Fruit fly (Drosophila melanogaster): Measurements from ENCODE around the gene Droj2.

Droj2 gene

dm6 chr3R:13374913-13375312, 7.0 kb upstream of the Droj2 start:
- no peak for TF ChIP-seq noc (tag; optimal IDR thresholded peaks at IDR 0.05)

dm6 chr3R:13379675-13380074, 2.2 kb upstream of the Droj2 start, which contains the start of the genes CG9813 and CG8870:
CG9813 (minus strand) TSS chr3R:13379775.
CG8870 (plus strand) TSS chr3R:13379842.
- TF ChIP-seq noc (tag; optimal IDR thresholded peaks at IDR 0.05), result no peak

dm6 chr3R:13382656-13383142, 793 bp downstream of the Droj2 start:
- peak; percentile 1 for TF ChIP-seq noc (tag; optimal IDR thresholded peaks at IDR 0.05)

- no peak for TF ChIP-seq noc (tag; optimal IDR thresholded peaks at IDR 0.05)
Observed at dm6 chr3R:13385105-13385504, 3.2 kb downstream of the Droj2 start.

dm6 chr3R:13388160-13388870, 6.4 kb downstream of the Droj2 start, which contains the start of gene CG9799:
CG9799 (minus strand) TSS chr3R:13388709.
- no peak for TF ChIP-seq noc (tag; optimal IDR thresholded peaks at IDR 0.05)

dm6 chr3R:13390490-13390889, 8.6 kb downstream of the Droj2 start:
- no peak for TF ChIP-seq noc (tag; optimal IDR thresholded peaks at IDR 0.05)

dm6 chr3R:13393009-13393408, 11.1 kb downstream of the Droj2 start:
- TF ChIP-seq noc (tag; optimal IDR thresholded peaks at IDR 0.05), result no peak

dm6 chr3R:13395133-13395532, 13.2 kb downstream of the Droj2 start, which contains the start of gene CCHa2:
CCHa2 (minus strand) TSS chr3R:13395197.
- TF ChIP-seq noc (tag; optimal IDR thresholded peaks at IDR 0.05), result no peak

- no peak for TF ChIP-seq noc (tag; optimal IDR thresholded peaks at IDR 0.05)
Observed at dm6 chr3R:13397040-13397439, 15.1 kb downstream of the Droj2 start, which contains the start of gene CG14374. CG14374 (minus strand) TSS chr3R:13397140.

- TF ChIP-seq noc (tag; optimal IDR thresholded peaks at IDR 0.05), result no peak
Observed at dm6 chr3R:13397535-13397934, 15.6 kb downstream of the Droj2 start, which contains the start of gene CG14377. CG14377 (plus strand) TSS chr3R:13397835.

- peak; percentile 94 for TF ChIP-seq noc (tag; optimal IDR thresholded peaks at IDR 0.05)
Observed at dm6 chr3R:13400902-13401721, 19.2 kb downstream of the Droj2 start.

- no peak for TF ChIP-seq noc (tag; optimal IDR thresholded peaks at IDR 0.05)
Observed at dm6 chr3R:13401722-13402296, 19.9 kb downstream of the Droj2 start, which contains the start of gene GILT1. GILT1 (minus strand) TSS chr3R:13401862.

dm6 chr3R:13403032-13403459, 21.1 kb downstream of the Droj2 start, which contains the start of gene Dpm3:
Dpm3 (minus strand) TSS chr3R:13403051.
- TF ChIP-seq noc (tag; optimal IDR thresholded peaks at IDR 0.05), result no peak

dm6 chr3R:13404841-13405441, 23.0 kb downstream of the Droj2 start, which contains the start of gene yellow-e3:
yellow-e3 (minus strand) TSS chr3R:13404870.
- TF ChIP-seq noc (tag; optimal IDR thresholded peaks at IDR 0.05), result no peak

dm6 chr3R:13406898-13407297, 25.0 kb downstream of the Droj2 start, which contains the start of gene yellow-e2:
yellow-e2 (minus strand) TSS chr3R:13406998.
- no peak for TF ChIP-seq noc (tag; optimal IDR thresholded peaks at IDR 0.05)

Data from whole organism, larva.